Worm (Caenorhabditis elegans) whole organism, midembryonic: ENCODE data around the gene F14F3.4.

Experiments used
- cog-1 ChIP-seq: sonication (generic microtip); optimal IDR thresholded peaks from 2 replicates; lab custom pipeline; 2016; ENCODE audit warnings: missing genetic modification characterization, missing compliant biosample characterization
- ztf-29 ChIP-seq: fragments of 200-800 bp; sonication (Bioruptor generic); IDR thresholded peaks from 2 replicates; pipeline ENCODE4 v1.3.6; 2022; ENCODE audit warnings: missing genetic modification reagents, missing genetic modification characterization, missing compliant biosample characterization

DNA sequence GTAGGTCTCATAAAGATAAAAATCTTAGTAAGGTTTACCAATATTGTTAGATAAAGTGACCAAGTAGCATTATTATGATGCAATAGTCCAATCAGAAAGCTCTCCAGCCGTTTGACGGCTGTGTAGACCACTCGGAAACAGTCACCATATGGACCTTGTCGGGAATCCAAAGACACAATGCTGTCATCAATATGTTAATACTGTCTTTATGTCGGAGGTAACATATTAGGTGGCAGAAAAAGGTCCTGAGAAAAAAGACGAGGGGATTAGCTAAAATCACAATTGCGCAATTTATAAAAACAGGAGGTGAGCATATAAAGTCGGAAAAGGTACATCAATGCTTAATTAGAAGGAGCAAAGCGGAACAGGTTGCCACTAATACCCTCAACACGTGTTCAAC is 13.2 kb downstream of the F14F3.4 start:
- TF ChIP-seq ztf-29 (no peak), cog-1 (no peak)
